Fruit fly (Drosophila melanogaster): Measurements from ENCODE around the gene tal-AA.
A peak's percentile ranks its signal among the peaks of the same experiment; 100 is the strongest.

tal-AA gene

dm6 chr3R:13800430-13800848 lies 12.5 kb upstream of the tal-AA start:
- peak; percentile 77 for TF ChIP-seq CG14655 (GFP tag; optimal IDR thresholded peaks at IDR 0.05)
- peak; percentile 53 for TF ChIP-seq CG34367 (tag; optimal IDR thresholded peaks at IDR 0.05)
- peak; percentile 78 for TF ChIP-seq CG17806 (tag; optimal IDR thresholded peaks at IDR 0.05)
- peak; percentile 66 for TF ChIP-seq Snoo (tag; optimal IDR thresholded peaks at IDR 0.05)
- peak; percentile 89 for TF ChIP-seq CG32121 (GFP tag; IDR thresholded peaks at IDR 0.05)
- TF ChIP-seq EcR (GFP tag; optimal IDR thresholded peaks at IDR 0.05): no peak
- TF ChIP-seq CG13204 (GFP tag; optimal IDR thresholded peaks at IDR 0.05): peak; percentile 38
- TF ChIP-seq gl (tag; optimal IDR thresholded peaks at IDR 0.05): peak; percentile 25
- TF ChIP-seq CG12605 (GFP tag; IDR thresholded peaks at IDR 0.05): peak; percentile 82; the same call in 1 of the 2 replicates
- peak; percentile 65 for TF ChIP-seq CG8301 (tag; optimal IDR thresholded peaks at IDR 0.05)
- TF ChIP-seq fd96Ca (GFP tag; IDR thresholded peaks at IDR 0.05): peak; percentile 85
- TF ChIP-seq CG8159 (tag; optimal IDR thresholded peaks at IDR 0.05): peak; percentile 81
- peak; percentile 68 for TF ChIP-seq Pif1B (GFP tag; optimal IDR thresholded peaks at IDR 0.05)
- peak; percentile 64 for TF ChIP-seq Pif1A (GFP tag; optimal IDR thresholded peaks at IDR 0.05)
- TF ChIP-seq D1 (tag; optimal IDR thresholded peaks at IDR 0.05): no peak
- peak; percentile 71 for TF ChIP-seq CG9948 (tag; optimal IDR thresholded peaks at IDR 0.05)
- TF ChIP-seq CG4496 (GFP tag; IDR thresholded peaks at IDR 0.05): peak; percentile 93
- TF ChIP-seq rn (GFP tag; IDR thresholded peaks at IDR 0.05): peak; percentile 66; the same call in 1 of the 2 replicates
- TF ChIP-seq CG15710 (tag; optimal IDR thresholded peaks at IDR 0.05): peak; percentile 76
- TF ChIP-seq Ets98B (GFP tag; IDR thresholded peaks at IDR 0.05): peak; percentile 89
- peak; percentile 30; the same call in 1 of the 2 replicates for TF ChIP-seq CG10348 (GFP tag; IDR thresholded peaks at IDR 0.05)

- 0 out of 3 replicates have a peak, but pooled peaks have one; percentile 30 for TF ChIP-seq CG4496 (GFP tag; IDR thresholded peaks at IDR 0.05)
- no peak for TF ChIP-seq Snoo (tag; optimal IDR thresholded peaks at IDR 0.05)
- TF ChIP-seq CG12605 (GFP tag; IDR thresholded peaks at IDR 0.05): 0 out of 2 replicates have a peak, but pooled peaks have one; percentile 10
- no peak for TF ChIP-seq gl (tag; optimal IDR thresholded peaks at IDR 0.05)
- no peak for TF ChIP-seq CG13204 (GFP tag; optimal IDR thresholded peaks at IDR 0.05)
These were observed 11.5 kb upstream of the tal-AA start for dm6 chr3R:13801184-13802056.

dm6 chr3R:13802057-13802817 lies 10.7 kb upstream of the tal-AA start:
- TF ChIP-seq CG12605 (GFP tag; IDR thresholded peaks at IDR 0.05): 0 out of 2 replicates have a peak, but pooled peaks have one; percentile 2
- TF ChIP-seq CG14655 (GFP tag; optimal IDR thresholded peaks at IDR 0.05): no peak
- TF ChIP-seq Pif1B (GFP tag; optimal IDR thresholded peaks at IDR 0.05): no peak
- TF ChIP-seq Snoo (tag; optimal IDR thresholded peaks at IDR 0.05): no peak

DNA sequence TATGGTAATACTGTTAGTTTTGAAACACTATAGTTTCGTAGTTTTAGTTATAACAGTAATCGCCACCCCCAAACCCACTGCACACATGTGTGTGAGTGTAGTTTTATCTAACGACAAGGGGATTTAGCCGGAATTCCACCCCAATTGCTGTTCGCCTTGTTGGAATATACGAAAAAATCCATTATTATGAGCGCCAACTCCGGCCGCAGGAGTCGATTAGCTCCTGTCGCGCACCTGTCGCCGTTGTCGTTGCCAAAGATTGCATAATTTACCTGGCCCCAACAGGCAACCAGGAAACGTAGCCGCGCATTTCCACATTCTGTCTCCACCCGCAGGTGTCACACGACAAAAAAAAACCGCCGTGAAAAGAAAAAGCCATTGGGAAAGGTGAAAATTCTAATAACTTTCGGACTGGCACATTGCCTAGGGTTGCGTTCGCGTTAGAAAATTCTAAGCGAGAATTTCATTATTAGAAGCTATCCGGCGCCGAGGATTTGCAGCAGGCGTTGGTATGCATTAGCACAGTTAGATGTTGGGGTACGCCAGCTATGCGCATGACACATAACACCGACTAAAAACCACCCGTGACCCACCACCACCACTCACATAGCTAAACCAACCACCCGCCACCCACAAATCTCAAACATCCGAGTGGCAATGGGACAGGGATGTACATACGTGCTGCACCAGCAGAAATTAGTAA lies 9.6 kb upstream of the tal-AA start:
- TF ChIP-seq CG15710 (tag; optimal IDR thresholded peaks at IDR 0.05) (no peak), D1 (tag; optimal IDR thresholded peaks at IDR 0.05) (no peak), CG13204 (GFP tag; optimal IDR thresholded peaks at IDR 0.05) (no peak), CG34367 (tag; optimal IDR thresholded peaks at IDR 0.05) (no peak), Pif1B (GFP tag; optimal IDR thresholded peaks at IDR 0.05) (no peak), CG9948 (tag; optimal IDR thresholded peaks at IDR 0.05) (no peak), CG8301 (tag; optimal IDR thresholded peaks at IDR 0.05) (no peak), CG32121 (GFP tag; IDR thresholded peaks at IDR 0.05) (no peak), CG10348 (GFP tag; IDR thresholded peaks at IDR 0.05) (no peak), fd96Ca (GFP tag; IDR thresholded peaks at IDR 0.05) (no peak), CG14655 (GFP tag; optimal IDR thresholded peaks at IDR 0.05) (no peak), Ets98B (GFP tag; IDR thresholded peaks at IDR 0.05) (no peak), gl (tag; optimal IDR thresholded peaks at IDR 0.05) (no peak), rn (GFP tag; IDR thresholded peaks at IDR 0.05) (no peak), Pif1A (GFP tag; optimal IDR thresholded peaks at IDR 0.05) (no peak), CG8159 (tag; optimal IDR thresholded peaks at IDR 0.05) (no peak), CG4496 (GFP tag; IDR thresholded peaks at IDR 0.05) (no peak), CG17806 (tag; optimal IDR thresholded peaks at IDR 0.05) (no peak)

dm6 chr3R:13803892-13804710 lies 8.8 kb upstream of the tal-AA start:
- TF ChIP-seq CG15710 (tag; optimal IDR thresholded peaks at IDR 0.05) (peak; percentile 19), CG10348 (GFP tag; IDR thresholded peaks at IDR 0.05) (no peak), Ets98B (GFP tag; IDR thresholded peaks at IDR 0.05) (no peak), CG32121 (GFP tag; IDR thresholded peaks at IDR 0.05) (no peak), CG9948 (tag; optimal IDR thresholded peaks at IDR 0.05) (peak; percentile 1), CG14655 (GFP tag; optimal IDR thresholded peaks at IDR 0.05) (peak; percentile 39), Snoo (tag; optimal IDR thresholded peaks at IDR 0.05) (no peak), CG8159 (tag; optimal IDR thresholded peaks at IDR 0.05) (peak; percentile 57), D1 (tag; optimal IDR thresholded peaks at IDR 0.05) (no peak)
